Worm (Caenorhabditis elegans): ENCODE results near the gene gyf-1.

Gene gyf-1

ce11 chrII:6736604-6737003 is 52.6 kb downstream of the gyf-1 start, which contains the start of gene T14B4.1:
Gene T14B4.1, plus strand, starts transcription at chrII:6736904.
- TF ChIP-seq nhr-77 (tag; optimal IDR thresholded peaks at IDR 0.05) (no peak), hpl-2 (GFP tag; optimal IDR thresholded peaks at IDR 0.05) (no peak), mef-2 (tag; optimal IDR thresholded peaks at IDR 0.05) (no peak), mdl-1 (tag; optimal IDR thresholded peaks at IDR 0.05) (no peak), tlp-1 (tag; optimal IDR thresholded peaks at IDR 0.05) (no peak), ceh-8 (GFP tag; optimal IDR thresholded peaks at IDR 0.05) (no peak), nhr-84 (tag; optimal IDR thresholded peaks at IDR 0.05) (no peak), ceh-88 (GFP tag; IDR thresholded peaks at IDR 0.05) (no peak), ceh-82 (tag; optimal IDR thresholded peaks at IDR 0.05) (no peak), zag-1 (tag; optimal IDR thresholded peaks at IDR 0.05) (no peak), nhr-85 (tag) (no peak)

ce11 chrII:6741428-6741827 is 57.4 kb downstream of the gyf-1 start, which contains the start of gene exos-8:
Gene exos-8, plus strand, starts transcription at chrII:6741691.
- TF ChIP-seq mab-9 (GFP tag; IDR thresholded peaks at IDR 0.05) (no peak), nhr-11 (tag; optimal IDR thresholded peaks at IDR 0.05) (no peak), ztf-11 (tag; optimal IDR thresholded peaks at IDR 0.05) (peak in 1 of 2 experiments; percentile 17), alr-1 (tag; optimal IDR thresholded peaks at IDR 0.05; ENCODE audit: borderline replicate concordance) (no peak), nhr-28 (tag; optimal IDR thresholded peaks at IDR 0.05) (no peak), aly-2 (tag; optimal IDR thresholded peaks at IDR 0.05) (no peak), sup-37 (GFP tag; optimal IDR thresholded peaks at IDR 0.05) (no peak), F16B12.6 (tag; optimal IDR thresholded peaks at IDR 0.05) (peak; percentile 24), ceh-8 (GFP tag; optimal IDR thresholded peaks at IDR 0.05) (no peak), nhr-85 (tag) (peak; percentile 59), nhr-71 (tag; optimal IDR thresholded peaks at IDR 0.05) (peak; percentile 69), nhr-84 (tag; optimal IDR thresholded peaks at IDR 0.05) (no peak), hlh-17 (GFP tag; optimal IDR thresholded peaks at IDR 0.05; ENCODE audit: borderline replicate concordance) (no peak), nhr-20 (tag; optimal IDR thresholded peaks at IDR 0.05) (peak; percentile 65), lin-14 (GFP tag; optimal IDR thresholded peaks at IDR 0.05) (peak; percentile 55), nhr-19 (GFP tag; conservative IDR thresholded peaks at IDR 0.05) (peak; percentile 45), fkh-10 (GFP tag; optimal IDR thresholded peaks at IDR 0.05) (no peak), rnt-1 (tag; optimal IDR thresholded peaks at IDR 0.05) (peak; percentile 89), irx-1 (tag; optimal IDR thresholded peaks at IDR 0.05) (no peak), fos-1 (tag; optimal IDR thresholded peaks at IDR 0.05) (peak; percentile 22), blmp-1 (tag; optimal IDR thresholded peaks at IDR 0.05) (peak; percentile 55), jun-1 (tag; optimal IDR thresholded peaks at IDR 0.05) (peak; percentile 13), hpl-2 (GFP tag; optimal IDR thresholded peaks at IDR 0.05) (peak; percentile 9), tbx-2 (tag; optimal IDR thresholded peaks at IDR 0.05) (peak; percentile 56), zip-4 (GFP tag; optimal IDR thresholded peaks at IDR 0.05) (no peak), ces-1 (GFP tag; optimal IDR thresholded peaks at IDR 0.05) (no peak), unc-130 (tag; optimal IDR thresholded peaks at IDR 0.05) (peak; percentile 11), hlh-4 (tag; optimal IDR thresholded peaks at IDR 0.05) (no peak), pax-3 (tag; optimal IDR thresholded peaks at IDR 0.05) (peak; percentile 35), swsn-7 (tag; optimal IDR thresholded peaks at IDR 0.05) (peak; percentile 37), lin-13 (GFP tag; optimal IDR thresholded peaks at IDR 0.05) (peak; percentile 63), lin-15B (tag; optimal IDR thresholded peaks at IDR 0.05) (peak; percentile 81), zag-1 (tag; optimal IDR thresholded peaks at IDR 0.05) (no peak), lsy-2 (tag; optimal IDR thresholded peaks at IDR 0.05) (peak; percentile 28 to 80), dsc-1 (tag; optimal IDR thresholded peaks at IDR 0.05) (peak; percentile 9), lin-39 (tag; optimal IDR thresholded peaks at IDR 0.05) (no peak), vab-15 (tag; optimal IDR thresholded peaks at IDR 0.05) (peak; percentile 16), lin-35 (GFP tag; optimal IDR thresholded peaks at IDR 0.05) (peak; percentile 34 to 82), nhr-90 (tag; optimal IDR thresholded peaks at IDR 0.05; ENCODE audit: poor library complexity) (peak; percentile 13), lir-3 (tag; optimal IDR thresholded peaks at IDR 0.05; ENCODE audit: poor library complexity) (peak; percentile 75), snu-23 (GFP tag; optimal IDR thresholded peaks at IDR 0.05) (peak; percentile 66), ceh-82 (tag; optimal IDR thresholded peaks at IDR 0.05) (peak in 2 of 3 experiments; percentile 33 to 71), sptf-1 (tag; optimal IDR thresholded peaks at IDR 0.05) (no peak), fkh-8 (tag; optimal IDR thresholded peaks at IDR 0.05) (peak; percentile 58), nhr-77 (tag; optimal IDR thresholded peaks at IDR 0.05) (peak; percentile 63), xbp-1 (tag; optimal IDR thresholded peaks at IDR 0.05) (peak; percentile 53)

Measured in whole organism, L1 larva.